Worm (Caenorhabditis elegans) whole organism, early embryonic: ENCODE measurements around the gene K07C11.7.

ENCODE experiments used
- F13C5.2 ChIP-seq: sonication (generic microtip); optimal IDR thresholded peaks from 2 replicates; lab custom pipeline; 2017; ENCODE audit warnings: mild to moderate bottlenecking, missing genetic modification characterization, inconsistent platforms, missing compliant biosample characterization
- ama-1 ChIP-seq: fragments of 150-350 bp; optimal IDR thresholded peaks from 2 replicates; lab custom pipeline; 2014
- ceh-36 ChIP-seq: sonication (generic microtip); optimal IDR thresholded peaks from 2 replicates; lab custom pipeline; 2016; ENCODE audit warnings: missing genetic modification characterization, inconsistent platforms, missing compliant biosample characterization
- ets-7 ChIP-seq: sonication (generic microtip); optimal IDR thresholded peaks from 2 replicates; lab custom pipeline; 2016; ENCODE audit warnings: missing genotype, missing genetic modification characterization, missing compliant biosample characterization
- flt-1 ChIP-seq: fragments of 200-800 bp; sonication (Bioruptor generic); IDR thresholded peaks from 2 replicates; pipeline ENCODE4 v1.3.6; 2022; ENCODE audit warnings: missing genetic modification characterization, missing compliant biosample characterization
- hmbx-1 ChIP-seq: sonication (generic microtip); optimal IDR thresholded peaks from 2 replicates; lab custom pipeline; 2016; ENCODE audit warnings: mild to moderate bottlenecking, missing genetic modification characterization, missing compliant biosample characterization
- hnd-1 ChIP-seq: sonication (generic microtip); optimal IDR thresholded peaks from 2 replicates; lab custom pipeline; 2016; ENCODE audit warnings: missing genetic modification characterization, missing compliant biosample characterization
- pes-1 ChIP-seq: fragments of 200-800 bp; sonication (Bioruptor generic); IDR thresholded peaks from 2 replicates; pipeline ENCODE4 v1.3.6; 2022; ENCODE audit warnings: missing genetic modification reagents, missing genetic modification characterization, missing compliant biosample characterization
- scrt-1 ChIP-seq: fragments of 200-800 bp; sonication (Bioruptor generic); IDR thresholded peaks from 2 replicates; pipeline ENCODE4 v1.3.6; 2022; ENCODE audit warnings: missing genetic modification characterization, missing compliant biosample characterization
- sea-1 ChIP-seq: fragments of 200-800 bp; sonication (Bioruptor generic); conservative IDR thresholded peaks from 2 replicates; pipeline ENCODE4 v1.3.6; 2022; ENCODE audit warnings: missing genetic modification characterization, missing compliant biosample characterization
- tbx-11 ChIP-seq: fragments of 200-800 bp; sonication (Bioruptor generic); IDR thresholded peaks from 2 replicates; pipeline ENCODE4 v1.3.6; 2022; ENCODE audit warnings: missing genetic modification characterization, missing compliant biosample characterization
- tra-4 ChIP-seq: sonication (generic microtip); optimal IDR thresholded peaks from 2 replicates; lab custom pipeline; 2017; ENCODE audit warnings: missing genetic modification characterization, missing compliant biosample characterization

DNA sequence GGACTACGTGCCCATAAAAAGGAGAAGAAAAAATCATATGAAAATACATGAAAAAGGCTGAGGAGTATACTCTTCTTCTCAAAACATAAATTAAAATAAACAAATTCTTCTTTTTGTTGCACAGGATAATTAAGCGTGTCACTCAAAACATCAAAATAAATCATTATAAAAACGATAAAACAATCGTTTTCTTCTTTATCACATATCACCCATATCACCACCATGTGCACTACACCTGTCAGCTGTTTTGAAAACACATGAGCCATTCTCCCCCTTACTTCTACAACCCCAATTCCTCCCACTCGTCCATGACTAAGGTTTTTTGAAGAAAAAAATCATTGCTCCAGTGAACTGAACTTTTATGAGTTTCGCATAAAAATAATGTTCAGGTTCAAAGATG, 38.8 kb upstream of the K07C11.7 start:
- no peak for TF ChIP-seq ets-7
- no peak for TF ChIP-seq tbx-11 (GFP tag; lab: Robert Waterston, UW)
- TF ChIP-seq tra-4 (tag; lab: Kevin White, UChicago), result no peak
- TF ChIP-seq sea-1 (GFP tag; lab: Robert Waterston, UW), result no peak
- TF ChIP-seq pes-1, result no peak
- TF ChIP-seq F13C5.2 (tag; lab: Kevin White, UChicago), result no peak
- no peak for TF ChIP-seq scrt-1 (GFP tag; lab: Robert Waterston, UW)
- no peak for TF ChIP-seq hnd-1 (tag; lab: Kevin White, UChicago)
- TF ChIP-seq flt-1 (GFP tag; lab: Robert Waterston, UW), result no peak
- TF ChIP-seq ceh-36 (tag; lab: Kevin White, UChicago), result no peak
- TF ChIP-seq hmbx-1 (tag; lab: Kevin White, UChicago), result no peak
- no peak for TF ChIP-seq ama-1 (lab: Kevin White, UChicago)
